Worm (Caenorhabditis elegans) whole organism, L1 larva: ENCODE data around the gene ari-2.
A peak's percentile ranks its signal among the peaks of the same experiment; 100 is the strongest.

Experiments used
- C16A3.4 ChIP-seq: fragments of 150-350 bp; optimal IDR thresholded peaks from 2 replicates; lab custom pipeline; 2014; ENCODE audit warnings: missing biosample characterization, missing genetic modification characterization
- C34B4.2 ChIP-seq: sonication (generic microtip); optimal IDR thresholded peaks from 2 replicates; lab custom pipeline; 2017; ENCODE audit warnings: mild to moderate bottlenecking, missing genetic modification characterization, missing compliant biosample characterization
- Y116A8C.19 ChIP-seq: sonication (generic microtip); optimal IDR thresholded peaks from 2 replicates; lab custom pipeline; 2016; ENCODE audit warnings: missing compliant biosample characterization, missing genetic modification characterization, borderline replicate concordance
- aha-1 ChIP-seq: fragments of 150-350 bp; optimal IDR thresholded peaks from 2 replicates; lab custom pipeline; 2014; ENCODE audit warnings: missing biosample characterization, missing genetic modification characterization
- alr-1 ChIP-seq: fragments of 200-800 bp; sonication (Bioruptor generic); optimal IDR thresholded peaks from 2 replicates; lab custom pipeline; 2018; ENCODE audit warnings: borderline replicate concordance, mild to moderate bottlenecking, missing genetic modification characterization, missing compliant biosample characterization
- blmp-1 ChIP-seq: fragments of 150-350 bp; optimal IDR thresholded peaks from 2 replicates; lab custom pipeline; 2014; ENCODE audit warnings: missing biosample characterization, missing genetic modification characterization
- ceh-88 ChIP-seq: fragments of 200-800 bp; sonication (Bioruptor generic); IDR thresholded peaks from 2 replicates; pipeline ENCODE4 v1.3.6; 2022; ENCODE audit warnings: missing genetic modification characterization, missing compliant biosample characterization
- ces-1 ChIP-seq: fragments of 150-350 bp; optimal IDR thresholded peaks from 2 replicates; lab custom pipeline; 2014; ENCODE audit warnings: missing biosample characterization, missing genetic modification reagents, missing genetic modification characterization
- dpl-1 ChIP-seq, 3 experiments: fragments of 150-350 bp in 2 of 3; sonication (generic microtip) in 1 of 3; optimal IDR thresholded peaks; 2 replicates each; lab custom pipeline; 2014 to 2017; ENCODE audit warnings: missing biosample characterization in 3 of 3, missing genetic modification characterization in 3 of 3, missing genetic modification reagents in 3 of 3
- fkh-8 ChIP-seq: sonication (generic microtip); optimal IDR thresholded peaks from 2 replicates; lab custom pipeline; 2016; ENCODE audit warnings: mild to moderate bottlenecking, missing genetic modification characterization, missing compliant biosample characterization
- grh-1 ChIP-seq: fragments of 200-800 bp; sonication (Bioruptor generic); IDR thresholded peaks from 2 replicates; pipeline ENCODE4 v1.3.6; 2022; ENCODE audit warnings: missing genetic modification reagents, missing genetic modification characterization, missing compliant biosample characterization
- hlh-17 ChIP-seq: fragments of 200-800 bp; sonication (Bioruptor generic); optimal IDR thresholded peaks from 2 replicates; lab custom pipeline; 2018; ENCODE audit warnings: missing genetic modification characterization, mild to moderate bottlenecking, missing compliant biosample characterization, moderate library complexity, borderline replicate concordance
- hpl-2 ChIP-seq: fragments of 150-350 bp; optimal IDR thresholded peaks from 2 replicates; lab custom pipeline; 2014; ENCODE audit warnings: missing biosample characterization, missing genetic modification reagents, missing genetic modification characterization
- irx-1 ChIP-seq: sonication (generic microtip); optimal IDR thresholded peaks from 2 replicates; lab custom pipeline; 2016; ENCODE audit warnings: missing genetic modification characterization, missing compliant biosample characterization
- lin-13 ChIP-seq: fragments of 150-350 bp; optimal IDR thresholded peaks from 2 replicates; lab custom pipeline; 2014; ENCODE audit warnings: missing biosample characterization, missing genetic modification reagents, missing genetic modification characterization
- lin-15B ChIP-seq: fragments of 150-350 bp; sonication (generic microtip); optimal IDR thresholded peaks from 3 replicates; lab custom pipeline; 2014; ENCODE audit warnings: missing biosample characterization, missing genetic modification characterization
- lin-35 ChIP-seq, 2 experiments: fragments of 150-350 bp; optimal IDR thresholded peaks; 2 replicates each; lab custom pipeline; 2014; ENCODE audit warnings: missing biosample characterization in 2 of 2, missing genetic modification characterization in 2 of 2, missing genetic modification reagents in 2 of 2
- mef-2 ChIP-seq: fragments of 150-350 bp; optimal IDR thresholded peaks from 2 replicates; lab custom pipeline; 2014; ENCODE audit warnings: missing biosample characterization, missing genetic modification characterization
- nhr-19 ChIP-seq: fragments of 200-800 bp; sonication (Bioruptor generic); conservative IDR thresholded peaks from 2 replicates; pipeline ENCODE4 v1.3.6; 2022; ENCODE audit warnings: missing genetic modification characterization, missing compliant biosample characterization
- nhr-20 ChIP-seq: sonication (generic microtip); optimal IDR thresholded peaks from 2 replicates; lab custom pipeline; 2016; ENCODE audit warnings: mild to moderate bottlenecking, missing genetic modification characterization, missing compliant biosample characterization
- nhr-77 ChIP-seq: fragments of 150-350 bp; optimal IDR thresholded peaks from 2 replicates; lab custom pipeline; 2014; ENCODE audit warnings: missing biosample characterization, missing genetic modification characterization
- nhr-90 ChIP-seq: sonication (generic microtip); optimal IDR thresholded peaks from 2 replicates; lab custom pipeline; 2016; ENCODE audit warnings: mild to moderate bottlenecking, missing genetic modification characterization, missing compliant biosample characterization; ENCODE audit not compliant: poor library complexity
- pag-3 ChIP-seq: sonication (generic microtip); optimal IDR thresholded peaks from 2 replicates; lab custom pipeline; 2017; ENCODE audit warnings: missing genetic modification characterization, mild to moderate bottlenecking, missing compliant biosample characterization, antibody characterized with exemption, borderline replicate concordance; ENCODE audit not compliant: insufficient read depth
- sptf-1 ChIP-seq: fragments of 150-350 bp; optimal IDR thresholded peaks from 2 replicates; lab custom pipeline; 2014; ENCODE audit warnings: missing biosample characterization, missing genetic modification characterization
- swsn-7 ChIP-seq: sonication (generic microtip); optimal IDR thresholded peaks from 2 replicates; lab custom pipeline; 2016; ENCODE audit warnings: missing genetic modification characterization, missing compliant biosample characterization
- tlp-1 ChIP-seq: fragments of 150-350 bp; optimal IDR thresholded peaks from 2 replicates; lab custom pipeline; 2014; ENCODE audit warnings: missing biosample characterization, missing genetic modification characterization
- unc-30 ChIP-seq: sonication (generic microtip); optimal IDR thresholded peaks from 2 replicates; lab custom pipeline; 2017; ENCODE audit warnings: missing biosample characterization, missing genetic modification characterization
- unc-86 ChIP-seq: sonication (generic microtip); optimal IDR thresholded peaks from 2 replicates; lab custom pipeline; 2016; ENCODE audit warnings: missing genetic modification characterization, missing compliant biosample characterization
- unc-98 ChIP-seq: fragments of 200-800 bp; sonication (Bioruptor generic); IDR thresholded peaks from 2 replicates; pipeline ENCODE4 v1.3.6; 2022; ENCODE audit warnings: missing genetic modification characterization, missing compliant biosample characterization
- zag-1 ChIP-seq: fragments of 150-350 bp; optimal IDR thresholded peaks from 2 replicates; lab custom pipeline; 2014; ENCODE audit warnings: missing biosample characterization, missing genetic modification characterization
- ztf-4 ChIP-seq: fragments of 150-350 bp; optimal IDR thresholded peaks from 2 replicates; lab custom pipeline; 2014; ENCODE audit warnings: missing biosample characterization, missing genetic modification characterization

The ari-2 gene

DNA sequence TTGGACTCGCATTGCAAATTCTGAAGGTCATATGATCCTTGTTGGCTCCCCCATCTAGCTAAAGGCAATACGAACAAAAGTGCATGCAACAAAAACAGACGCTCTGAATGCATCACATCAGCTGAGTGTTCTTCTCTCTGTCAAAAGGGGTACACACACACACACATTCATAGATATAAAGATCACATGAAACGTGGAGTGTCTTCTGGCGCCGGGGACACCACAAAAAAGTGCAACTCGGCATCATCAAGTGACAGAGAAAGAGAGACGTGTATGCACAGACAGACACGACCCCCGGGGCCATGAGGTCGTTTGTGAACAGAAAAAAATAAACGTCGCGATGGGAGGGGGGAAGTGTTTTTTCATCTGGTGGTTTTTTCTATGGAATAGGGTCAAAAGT, 56.4 kb downstream of the ari-2 start (continued):
- TF ChIP-seq ces-1 (no peak), lin-13 (no peak), hpl-2 (GFP tag; lab: Kevin White, UChicago) (no peak), ztf-4 (tag; lab: Kevin White, UChicago) (peak; percentile 80), blmp-1 (tag; lab: Kevin White, UChicago) (no peak), nhr-90 (tag; lab: Kevin White, UChicago) (no peak), unc-98 (GFP tag; lab: Robert Waterston, UW) (no peak), dpl-1 (GFP tag; optimal IDR thresholded peaks at IDR 0.05; lab: Kevin White, UChicago) (peak in 1 of 3 experiments; percentile 46), lin-15B (tag; lab: Kevin White, UChicago) (no peak), irx-1 (tag; lab: Kevin White, UChicago) (peak; percentile 56), nhr-77 (peak; percentile 46), tlp-1 (tag; lab: Kevin White, UChicago) (no peak), unc-86 (peak; percentile 19), nhr-19 (GFP tag; lab: Robert Waterston, UW) (peak; percentile 40; the same call in 1 of the 2 replicates), grh-1 (GFP tag; lab: Robert Waterston, UW) (no peak), fkh-8 (tag; lab: Kevin White, UChicago) (peak; percentile 62), ceh-88 (GFP tag; lab: Robert Waterston, UW) (no peak), swsn-7 (peak; percentile 44), sptf-1 (tag; lab: Kevin White, UChicago) (no peak), C16A3.4 (tag; lab: Kevin White, UChicago) (peak; percentile 64), lin-35 (GFP tag; optimal IDR thresholded peaks at IDR 0.05; lab: Kevin White, UChicago) (peak; percentile 60 to 63), C34B4.2 (tag; lab: Kevin White, UChicago) (no peak), hlh-17 (no peak), alr-1 (tag; lab: Kevin White, UChicago) (no peak), Y116A8C.19 (tag; lab: Kevin White, UChicago) (no peak), nhr-20 (tag; lab: Kevin White, UChicago) (peak; percentile 39), mef-2 (tag; lab: Kevin White, UChicago) (no peak), unc-30 (tag; lab: Kevin White, UChicago) (no peak), zag-1 (tag; lab: Kevin White, UChicago) (no peak), aha-1 (tag; lab: Kevin White, UChicago) (no peak), pag-3 (peak; percentile 51)
- TF ChIP-seq, all 84 proteins: peak for 34
